Worm (Caenorhabditis elegans): Measurements from ENCODE around the gene cyn-7.

- TF ChIP-seq rpc-1 (optimal IDR thresholded peaks at IDR 0.05): no peak
- no peak for TF ChIP-seq rpc-1 (tag; optimal IDR thresholded peaks at IDR 0.05)
- TF ChIP-seq pha-4 (tag; optimal IDR thresholded peaks at IDR 0.05): no peak
- no peak for TF ChIP-seq efl-1 (GFP tag; optimal IDR thresholded peaks at IDR 0.05)
- no peak for TF ChIP-seq egl-44 (GFP tag; IDR thresholded peaks at IDR 0.05)
- no peak for TF ChIP-seq F37B4.10 (GFP tag; IDR thresholded peaks at IDR 0.05)
- TF ChIP-seq Y67H2A.10 (GFP tag; conservative IDR thresholded peaks at IDR 0.05): no peak
- no peak for TF ChIP-seq T07F8.4 (tag; optimal IDR thresholded peaks at IDR 0.05)
- no peak for TF ChIP-seq ztf-6 (GFP tag; IDR thresholded peaks at IDR 0.05)
- no peak for TF ChIP-seq ets-4 (GFP tag; optimal IDR thresholded peaks at IDR 0.05)
- no peak for TF ChIP-seq tbx-9 (tag; optimal IDR thresholded peaks at IDR 0.05; ENCODE audit: borderline replicate concordance)
These were observed 12.6 kb upstream of the cyn-7 start, which contains the start of gene Y75B12B.10 for ce11 chrV:15199768-15200167.

Data from whole organism, young adult.